Worm (Caenorhabditis elegans): Measurements from ENCODE around the gene acl-14.

acl-14 gene

DNA sequence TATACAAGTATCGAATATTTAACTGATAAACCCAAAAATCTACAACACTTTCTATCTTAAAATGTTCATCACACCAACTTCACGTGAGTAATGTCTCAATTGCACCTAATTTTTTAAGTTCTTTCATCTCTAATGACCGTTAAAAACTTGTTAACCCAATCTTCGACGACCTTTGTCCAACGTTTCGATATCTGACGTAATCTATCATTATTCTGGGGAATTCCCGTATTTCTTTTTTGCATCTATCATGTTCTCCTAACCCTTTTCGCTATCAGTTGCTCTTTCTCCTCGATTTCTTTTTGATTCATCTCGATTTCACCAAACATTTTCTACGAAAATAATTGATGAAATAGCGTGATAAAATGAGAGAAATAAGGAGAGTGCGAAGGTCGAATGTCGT lies 5.7 kb downstream of the acl-14 start (continued):
- TF ChIP-seq hlh-4 (tag; optimal IDR thresholded peaks at IDR 0.05) (no peak), nhr-71 (tag; optimal IDR thresholded peaks at IDR 0.05) (peak; percentile 13), alr-1 (tag; optimal IDR thresholded peaks at IDR 0.05; ENCODE audit: borderline replicate concordance) (no peak), fkh-4 (tag; optimal IDR thresholded peaks at IDR 0.05; ENCODE audit: borderline replicate concordance) (no peak), elt-3 (tag; optimal IDR thresholded peaks at IDR 0.05) (peak in 3 of 6 experiments; percentile 16 to 40 (median 23)), aly-2 (tag; optimal IDR thresholded peaks at IDR 0.05) (no peak), irx-1 (tag; optimal IDR thresholded peaks at IDR 0.05) (no peak), snpc-4 (tag; optimal IDR thresholded peaks at IDR 0.05) (no peak), aha-1 (tag; optimal IDR thresholded peaks at IDR 0.05) (no peak)

DNA sequence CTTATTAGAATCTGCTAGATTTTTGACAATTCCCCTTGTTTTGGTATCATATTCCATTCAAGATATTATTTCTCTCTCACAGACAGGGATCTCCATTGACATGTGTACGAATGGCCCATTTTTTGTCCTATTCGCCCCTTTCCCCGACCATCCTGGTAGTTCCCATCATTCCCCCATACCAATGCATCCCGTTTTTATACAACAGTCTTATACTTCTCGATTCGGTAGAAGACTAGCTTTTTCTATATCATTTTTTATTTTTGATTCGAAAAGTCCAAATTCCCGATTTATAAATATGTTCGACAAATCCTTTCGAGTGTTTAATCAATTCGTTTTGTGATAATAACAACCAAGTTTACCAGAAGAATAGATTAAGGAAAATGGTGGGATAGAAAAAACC lies 6.5 kb downstream of the acl-14 start:
- no peak for TF ChIP-seq unc-30 (tag; optimal IDR thresholded peaks at IDR 0.05)
- no peak for TF ChIP-seq elt-2 (tag; optimal IDR thresholded peaks at IDR 0.05)
- TF ChIP-seq nhr-11 (tag; optimal IDR thresholded peaks at IDR 0.05) = no peak
- no peak for TF ChIP-seq lin-13 (GFP tag; optimal IDR thresholded peaks at IDR 0.05)
- no peak for TF ChIP-seq zip-4 (GFP tag; optimal IDR thresholded peaks at IDR 0.05)
- no peak for TF ChIP-seq swsn-7 (tag; optimal IDR thresholded peaks at IDR 0.05)
- TF ChIP-seq nhr-77 (tag; optimal IDR thresholded peaks at IDR 0.05) = no peak
- TF ChIP-seq unc-62 (GFP tag; optimal IDR thresholded peaks at IDR 0.05) = no peak
- no peak for TF ChIP-seq nhr-85 (tag)
- TF ChIP-seq blmp-1 (tag; optimal IDR thresholded peaks at IDR 0.05) = no peak
- TF ChIP-seq nhr-47 (tag; optimal IDR thresholded peaks at IDR 0.05) = no peak
- TF ChIP-seq nhr-28 (tag; optimal IDR thresholded peaks at IDR 0.05) = no peak
- TF ChIP-seq mdl-1 (tag; optimal IDR thresholded peaks at IDR 0.05) = no peak
- TF ChIP-seq hlh-17 (GFP tag; optimal IDR thresholded peaks at IDR 0.05; ENCODE audit: borderline replicate concordance) = no peak
- TF ChIP-seq fkh-8 (tag; optimal IDR thresholded peaks at IDR 0.05) = no peak
- no peak for TF ChIP-seq sptf-1 (tag; optimal IDR thresholded peaks at IDR 0.05)
- no peak for TF ChIP-seq ceh-63 (GFP tag; optimal IDR thresholded peaks at IDR 0.05)
- no peak for TF ChIP-seq snpc-4 (tag; optimal IDR thresholded peaks at IDR 0.05)
- TF ChIP-seq lin-14 (GFP tag; optimal IDR thresholded peaks at IDR 0.05) = no peak

DNA sequence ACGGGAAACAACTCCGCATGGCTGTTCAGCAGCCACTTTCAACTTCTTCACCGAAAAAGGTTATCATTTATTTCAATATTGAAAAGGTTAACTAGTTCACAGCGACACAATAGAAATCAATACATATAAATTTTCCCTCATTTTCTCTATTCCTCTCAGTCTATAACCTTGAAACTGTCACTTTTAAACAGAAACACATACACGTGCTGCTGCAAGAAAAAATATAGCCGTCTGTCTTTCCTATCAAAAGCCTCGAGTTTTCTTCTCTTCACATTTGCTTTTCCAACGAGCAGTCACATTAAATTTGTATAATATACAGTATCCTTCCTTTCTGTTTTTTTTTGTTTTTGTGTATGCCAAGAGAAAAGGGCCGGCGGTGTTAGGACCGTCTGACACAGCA lies 9.3 kb downstream of the acl-14 start:
- no peak for TF ChIP-seq egl-27 (tag; optimal IDR thresholded peaks at IDR 0.05)
- TF ChIP-seq efl-3 (GFP tag; optimal IDR thresholded peaks at IDR 0.05) = no peak
- TF ChIP-seq C04F5.9 (tag; optimal IDR thresholded peaks at IDR 0.05) = no peak
- peak; percentile 3 for TF ChIP-seq nhr-20 (tag; optimal IDR thresholded peaks at IDR 0.05)
- TF ChIP-seq dsc-1 (tag; optimal IDR thresholded peaks at IDR 0.05) = no peak
- TF ChIP-seq lin-13 (GFP tag; optimal IDR thresholded peaks at IDR 0.05) = no peak
- TF ChIP-seq nhr-90 (tag; optimal IDR thresholded peaks at IDR 0.05; ENCODE audit: poor library complexity) = no peak
- TF ChIP-seq lin-35 (GFP tag; optimal IDR thresholded peaks at IDR 0.05) = peak in 1 of 2 experiments; percentile 11
- no peak for TF ChIP-seq snu-23 (GFP tag; optimal IDR thresholded peaks at IDR 0.05)
- TF ChIP-seq irx-1 (tag; optimal IDR thresholded peaks at IDR 0.05) = no peak
- TF ChIP-seq lin-15B (tag; optimal IDR thresholded peaks at IDR 0.05) = no peak
- no peak for TF ChIP-seq aha-1 (tag; optimal IDR thresholded peaks at IDR 0.05)
- no peak for TF ChIP-seq nhr-28 (tag; optimal IDR thresholded peaks at IDR 0.05)
- TF ChIP-seq elt-3 (tag; optimal IDR thresholded peaks at IDR 0.05) = peak in 1 of 6 experiments; percentile 2
- no peak for TF ChIP-seq nhr-11 (tag; optimal IDR thresholded peaks at IDR 0.05)
- TF ChIP-seq mab-9 (GFP tag; IDR thresholded peaks at IDR 0.05) = no peak
- no peak for TF ChIP-seq hlh-4 (tag; optimal IDR thresholded peaks at IDR 0.05)
- TF ChIP-seq fkh-10 (GFP tag; optimal IDR thresholded peaks at IDR 0.05) = no peak
- no peak for TF ChIP-seq lir-3 (tag; optimal IDR thresholded peaks at IDR 0.05; ENCODE audit: poor library complexity)
- TF ChIP-seq blmp-1 (tag; optimal IDR thresholded peaks at IDR 0.05) = peak; percentile 64
- no peak for TF ChIP-seq jun-1 (tag; optimal IDR thresholded peaks at IDR 0.05)
- TF ChIP-seq unc-62 (GFP tag; optimal IDR thresholded peaks at IDR 0.05) = no peak
- no peak for TF ChIP-seq aly-2 (tag; optimal IDR thresholded peaks at IDR 0.05)
- peak; percentile 56 for TF ChIP-seq nhr-85 (tag)
- no peak for TF ChIP-seq vab-15 (tag; optimal IDR thresholded peaks at IDR 0.05)
- TF ChIP-seq efl-1 (optimal IDR thresholded peaks at IDR 0.05) = no peak
- no peak for TF ChIP-seq efl-1 (GFP tag; optimal IDR thresholded peaks at IDR 0.05 in 1 of 2)
- TF ChIP-seq nhr-77 (tag; optimal IDR thresholded peaks at IDR 0.05) = no peak
- TF ChIP-seq ceh-82 (tag; optimal IDR thresholded peaks at IDR 0.05) = no peak
- no peak for TF ChIP-seq tbx-2 (tag; optimal IDR thresholded peaks at IDR 0.05)
- no peak for TF ChIP-seq hlh-17 (GFP tag; optimal IDR thresholded peaks at IDR 0.05; ENCODE audit: borderline replicate concordance)
- no peak for TF ChIP-seq ceh-8 (GFP tag; optimal IDR thresholded peaks at IDR 0.05)
- no peak for TF ChIP-seq pqm-1 (tag; optimal IDR thresholded peaks at IDR 0.05)
- TF ChIP-seq lin-14 (GFP tag; optimal IDR thresholded peaks at IDR 0.05) = peak; percentile 35
